Fruit fly (Drosophila melanogaster): ENCODE results near the gene CG34175.

Gene CG34175

DNA sequence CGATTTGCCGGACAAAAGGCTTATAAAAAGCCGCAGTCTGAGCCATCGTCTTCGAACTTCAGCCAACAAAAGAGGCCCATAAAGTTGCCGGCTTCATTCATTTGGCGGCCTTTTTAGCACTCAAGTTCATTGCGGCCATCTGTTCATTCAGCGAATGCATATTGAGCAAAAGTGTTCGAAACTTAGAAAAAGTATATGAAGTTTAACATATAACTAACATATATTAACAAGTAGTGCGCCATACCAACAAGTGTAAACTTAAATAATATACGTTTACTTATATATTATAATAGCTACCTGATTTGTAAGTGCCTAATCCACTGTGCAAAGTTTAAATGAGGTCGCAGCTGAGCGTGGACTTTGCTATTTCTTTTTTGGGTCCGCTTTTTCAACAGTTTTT, 38.5 kb downstream of the CG34175 start (continued):
- no peak for TF ChIP-seq Bteb2 (GFP tag; optimal IDR thresholded peaks at IDR 0.05)
- no peak for TF ChIP-seq vnd (GFP tag; IDR thresholded peaks at IDR 0.05; ENCODE audit: partially characterized antibody)
- TF ChIP-seq CG4707 (GFP tag; optimal IDR thresholded peaks at IDR 0.05): no peak
- TF ChIP-seq Dbx (GFP tag; IDR thresholded peaks at IDR 0.05): no peak
- no peak for TF ChIP-seq oc (tag; optimal IDR thresholded peaks at IDR 0.05)
- TF ChIP-seq Rfx (GFP tag; IDR thresholded peaks at IDR 0.05): no peak
- TF ChIP-seq ham (GFP tag; IDR thresholded peaks at IDR 0.05): no peak
- TF ChIP-seq Oli (tag; optimal IDR thresholded peaks at IDR 0.05): peak; percentile 15
- no peak for TF ChIP-seq Awh (GFP tag; IDR thresholded peaks at IDR 0.05)
- no peak for TF ChIP-seq Asciz (GFP tag; optimal IDR thresholded peaks at IDR 0.05)
- TF ChIP-seq CG8359 (GFP tag; optimal IDR thresholded peaks at IDR 0.05; ENCODE audit: borderline replicate concordance): no peak
- no peak for TF ChIP-seq pan (optimal IDR thresholded peaks at IDR 0.05)
- TF ChIP-seq pan (GFP tag; optimal IDR thresholded peaks at IDR 0.05 in 1 of 2, IDR thresholded peaks at IDR 0.05 in 1 of 2): peak in 1 of 2 experiments; percentile 59
- TF ChIP-seq E2f2 (GFP tag; IDR thresholded peaks at IDR 0.05): no peak
- no peak for TF ChIP-seq CG7839 (tag; optimal IDR thresholded peaks at IDR 0.05)
- no peak for TF ChIP-seq en (GFP tag; optimal IDR thresholded peaks at IDR 0.05)

DNA sequence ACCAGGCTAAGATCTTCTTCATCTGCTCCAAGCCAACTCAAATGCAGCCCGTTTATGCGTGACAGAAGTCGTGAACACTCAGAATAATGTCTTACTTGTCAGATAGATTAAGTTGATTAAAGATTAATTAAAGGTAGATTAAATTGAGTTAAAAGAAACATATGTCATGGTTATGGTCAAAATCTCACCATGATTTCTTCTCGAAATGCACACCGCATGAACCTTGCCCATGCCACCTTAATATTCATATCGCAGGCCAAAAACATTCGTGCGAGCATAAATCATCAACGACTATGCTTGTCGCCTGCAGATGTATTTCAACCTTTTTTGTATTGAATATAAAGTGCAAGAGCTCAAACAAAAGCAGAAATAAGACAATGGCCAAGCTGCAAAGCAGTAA, 39.2 kb downstream of the CG34175 start:
- TF ChIP-seq B-H2 (GFP tag; optimal IDR thresholded peaks at IDR 0.05): no peak
- TF ChIP-seq CG43689 (GFP tag; IDR thresholded peaks at IDR 0.05): peak; percentile 62
- no peak for TF ChIP-seq wdn (GFP tag; IDR thresholded peaks at IDR 0.05)
- no peak for TF ChIP-seq cad (GFP tag; optimal IDR thresholded peaks at IDR 0.05)
- peak; percentile 62 for TF ChIP-seq CG17385 (GFP tag; optimal IDR thresholded peaks at IDR 0.05)
- peak; percentile 73 for TF ChIP-seq CG10979 (tag; optimal IDR thresholded peaks at IDR 0.05)
- TF ChIP-seq dysf (GFP tag; IDR thresholded peaks at IDR 0.05): peak; percentile 65
- no peak for TF ChIP-seq cg (GFP tag; optimal IDR thresholded peaks at IDR 0.05)
- no peak for TF ChIP-seq Bgb (GFP tag; IDR thresholded peaks at IDR 0.05; ENCODE audit: partially characterized antibody)
- TF ChIP-seq unc-4 (GFP tag; IDR thresholded peaks at IDR 0.05; ENCODE audit: partially characterized antibody): no peak
- no peak for TF ChIP-seq Adf1 (GFP tag; IDR thresholded peaks at IDR 0.05)
- TF ChIP-seq CG10267 (tag; optimal IDR thresholded peaks at IDR 0.05): peak; percentile 59
- peak; percentile 29 for TF ChIP-seq Xbp1 (GFP tag; optimal IDR thresholded peaks at IDR 0.05)
- TF ChIP-seq CG31388 (GFP tag; optimal IDR thresholded peaks at IDR 0.05): no peak
- TF ChIP-seq chif (GFP tag; optimal IDR thresholded peaks at IDR 0.05): peak; percentile 45 to 46
- no peak for TF ChIP-seq usp (GFP tag; optimal IDR thresholded peaks at IDR 0.05)
- peak; percentile 63 for TF ChIP-seq CG12071 (GFP tag; optimal IDR thresholded peaks at IDR 0.05)
- TF ChIP-seq seq (GFP tag; IDR thresholded peaks at IDR 0.05): peak; percentile 64; the same call in 1 of the 2 replicates
- TF ChIP-seq CG14441 (GFP tag; IDR thresholded peaks at IDR 0.05): peak; percentile 61
- TF ChIP-seq D19A (tag; optimal IDR thresholded peaks at IDR 0.05): peak; percentile 31
- no peak for TF ChIP-seq Fer2 (tag; optimal IDR thresholded peaks at IDR 0.05)
- no peak for TF ChIP-seq Dad (GFP tag; optimal IDR thresholded peaks at IDR 0.05)
- TF ChIP-seq odd (GFP tag; optimal IDR thresholded peaks at IDR 0.05): peak; percentile 33
- no peak for TF ChIP-seq Sin3A (optimal IDR thresholded peaks at IDR 0.05)
- no peak for TF ChIP-seq CG30431 (GFP tag; optimal IDR thresholded peaks at IDR 0.05)
- peak; percentile 57 for TF ChIP-seq CG5180 (GFP tag; optimal IDR thresholded peaks at IDR 0.05)
- TF ChIP-seq Sox100B (GFP tag; optimal IDR thresholded peaks at IDR 0.05): peak; percentile 67
- no peak for TF ChIP-seq CG10565 (GFP tag; optimal IDR thresholded peaks at IDR 0.05)
- peak; percentile 66 for TF ChIP-seq Oli (tag; optimal IDR thresholded peaks at IDR 0.05)
- TF ChIP-seq BEAF-32 (GFP tag; optimal IDR thresholded peaks at IDR 0.05): no peak
- no peak for TF ChIP-seq Lhr (GFP tag; optimal IDR thresholded peaks at IDR 0.05)
- TF ChIP-seq CG3847 (GFP tag; IDR thresholded peaks at IDR 0.05): no peak
- TF ChIP-seq CG31224 (GFP tag; IDR thresholded peaks at IDR 0.05): no peak
- TF ChIP-seq trem (tag; optimal IDR thresholded peaks at IDR 0.05): peak; percentile 36
- peak; percentile 18 to 24 for TF ChIP-seq Pdp1 (GFP tag; optimal IDR thresholded peaks at IDR 0.05)
- TF ChIP-seq Doc3 (GFP tag; IDR thresholded peaks at IDR 0.05; ENCODE audit: partially characterized antibody): no peak
